Worm (Caenorhabditis elegans) whole organism, L4 larva: ENCODE measurements around the gene R06F6.12.

Source experiments
- R02D3.7 ChIP-seq: fragments of 150-350 bp; sonication (generic microtip); optimal IDR thresholded peaks from 3 replicates; lab custom pipeline; 2014; ENCODE audit warnings: missing biosample characterization, missing genetic modification characterization
- hlh-11 ChIP-seq: fragments of 200-800 bp; sonication (Bioruptor generic); optimal IDR thresholded peaks from 2 replicates; lab custom pipeline; 2018; ENCODE audit warnings: mild to moderate bottlenecking, missing genetic modification characterization, missing compliant biosample characterization
- nhr-41 ChIP-seq: fragments of 200-800 bp; sonication (Bioruptor generic); IDR thresholded peaks from 2 replicates; pipeline ENCODE4 v1.3.6; 2022; ENCODE audit warnings: missing genetic modification reagents, missing genetic modification characterization, missing compliant biosample characterization
- pha-4 ChIP-seq, 2 experiments: fragments of 150-350 bp in 1 of 2; fragments of 200-800 bp in 1 of 2; sonication (Bioruptor generic) in 1 of 2; IDR thresholded peaks in 1 of 2; optimal IDR thresholded peaks in 1 of 2; 2 replicates each; pipeline versions ENCODE4 v1.3.6 to Lab custom; 2014 to 2022; ENCODE audit warnings: missing genetic modification characterization in 2 of 2, missing genetic modification reagents in 2 of 2, missing biosample characterization in 1 of 2, missing compliant biosample characterization in 1 of 2
- pqm-1 ChIP-seq: sonication (generic microtip); optimal IDR thresholded peaks from 2 replicates; lab custom pipeline; 2017; ENCODE audit warnings: missing biosample characterization, missing genetic modification characterization
- tra-1 ChIP-seq: fragments of 200-800 bp; sonication (Bioruptor generic); IDR thresholded peaks from 2 replicates; pipeline ENCODE4 v1.3.6; 2022; ENCODE audit warnings: missing genetic modification reagents, missing genetic modification characterization, missing compliant biosample characterization
- vab-7 ChIP-seq: fragments of 200-800 bp; sonication (Bioruptor generic); IDR thresholded peaks from 2 replicates; pipeline ENCODE4 v1.3.6; 2022; ENCODE audit warnings: missing genetic modification reagents, missing genetic modification characterization, missing compliant biosample characterization
- zip-11 ChIP-seq: fragments of 200-800 bp; sonication (Bioruptor generic); IDR thresholded peaks from 2 replicates; pipeline ENCODE4 v1.3.6; 2022; ENCODE audit warnings: missing genetic modification characterization, missing compliant biosample characterization

- TF ChIP-seq hlh-11 (no peak), pha-4 (GFP tag; IDR thresholded peaks at IDR 0.05; lab: Robert Waterston, UW) (no peak), pha-4 (tag; optimal IDR thresholded peaks at IDR 0.05; lab: Kevin White, UChicago) (no peak), zip-11 (no peak), pqm-1 (no peak), vab-7 (GFP tag; lab: Robert Waterston, UW) (no peak), nhr-41 (GFP tag; lab: Robert Waterston, UW) (no peak), R02D3.7 (tag; lab: Kevin White, UChicago) (no peak), tra-1 (GFP tag; lab: Robert Waterston, UW) (no peak)
These were observed 19.0 kb downstream of the R06F6.12 start for ce11 chrII:10804907-10805306.
